Fruit fly (Drosophila melanogaster): ENCODE data around the gene CG18557.

CG18557 gene

dm6 chr2L:2886613-2887537 lies 41.3 kb upstream of the CG18557 start (continued):
- TF ChIP-seq CG11902 (GFP tag; optimal IDR thresholded peaks at IDR 0.05) = no peak
- no peak for TF ChIP-seq cyc (GFP tag; optimal IDR thresholded peaks at IDR 0.05)
- peak; percentile 17 for TF ChIP-seq net (GFP tag; optimal IDR thresholded peaks at IDR 0.05)
- TF ChIP-seq fkh (GFP tag; optimal IDR thresholded peaks at IDR 0.05) = no peak
- TF ChIP-seq Blimp-1 (GFP tag; optimal IDR thresholded peaks at IDR 0.05) = no peak
- TF ChIP-seq CG34406 (GFP tag; optimal IDR thresholded peaks at IDR 0.05) = no peak
- peak; percentile 59 for TF ChIP-seq achi (GFP tag; optimal IDR thresholded peaks at IDR 0.05)
- no peak for TF ChIP-seq Sox15 (GFP tag; optimal IDR thresholded peaks at IDR 0.05)
- TF ChIP-seq Smox (GFP tag; optimal IDR thresholded peaks at IDR 0.05) = no peak
- TF ChIP-seq acj6 (GFP tag; optimal IDR thresholded peaks at IDR 0.05) = no peak

- TF ChIP-seq CG6808 (GFP tag; optimal IDR thresholded peaks at IDR 0.05) (no peak), svp (GFP tag) (peak; percentile 28), Hr4 (GFP tag; optimal IDR thresholded peaks at IDR 0.05) (no peak)
Observed at dm6 chr2L:2886226-2886569, 40.7 kb upstream of the CG18557 start.

dm6 chr2L:2885503-2886225 lies 40.1 kb upstream of the CG18557 start, which contains the start of the genes NTPase and lilli:
NTPase (minus strand) TSS chr2L:2885850.
lilli (plus strand) TSS chr2L:2885929.
- TF ChIP-seq CG15336 (GFP tag; IDR thresholded peaks at IDR 0.05) (0 out of 2 replicates have a peak, but pooled peaks have one; percentile 9), lz (GFP tag; optimal IDR thresholded peaks at IDR 0.05) (peak; percentile 67), pdm3 (GFP tag; optimal IDR thresholded peaks at IDR 0.05) (peak; percentile 57), CG11294 (GFP tag; IDR thresholded peaks at IDR 0.05) (0 out of 2 replicates have a peak, but pooled peaks have one; percentile 10), CG32006 (GFP tag; optimal IDR thresholded peaks at IDR 0.05) (no peak), dac (GFP tag; optimal IDR thresholded peaks at IDR 0.05) (no peak), CG11762 (GFP tag; optimal IDR thresholded peaks at IDR 0.05; ENCODE audit: insufficient read depth) (peak; percentile 55), CG6854 (GFP tag; optimal IDR thresholded peaks at IDR 0.05) (no peak), CG34406 (GFP tag; optimal IDR thresholded peaks at IDR 0.05) (peak; percentile 41), CG8319 (GFP tag; optimal IDR thresholded peaks at IDR 0.05) (peak; percentile 59), Lpt (GFP tag; optimal IDR thresholded peaks at IDR 0.05) (no peak), fd85E (GFP tag; optimal IDR thresholded peaks at IDR 0.05) (peak; percentile 19), ss (GFP tag; optimal IDR thresholded peaks at IDR 0.05) (peak in 1 of 2 experiments; percentile 16), CG6163 (GFP tag; IDR thresholded peaks at IDR 0.05) (peak; percentile 65), net (GFP tag; optimal IDR thresholded peaks at IDR 0.05) (no peak), achi (GFP tag; optimal IDR thresholded peaks at IDR 0.05) (peak; percentile 46), CG6792 (GFP tag; optimal IDR thresholded peaks at IDR 0.05) (peak; percentile 35), CG8119 (GFP tag; IDR thresholded peaks at IDR 0.05) (no peak), Ets96B (tag; optimal IDR thresholded peaks at IDR 0.05) (no peak), CG10669 (GFP tag; optimal IDR thresholded peaks at IDR 0.05) (no peak), Sox102F (GFP tag; optimal IDR thresholded peaks at IDR 0.05) (peak; percentile 68), CG10631 (GFP tag; optimal IDR thresholded peaks at IDR 0.05) (peak; percentile 73), topi (GFP tag; optimal IDR thresholded peaks at IDR 0.05) (peak; percentile 66), CG3919 (GFP tag; optimal IDR thresholded peaks at IDR 0.05) (peak; percentile 69), CG31627 (GFP tag; optimal IDR thresholded peaks at IDR 0.05) (peak; percentile 72), CG9139 (GFP tag; optimal IDR thresholded peaks at IDR 0.05) (no peak), CG7368 (GFP tag; optimal IDR thresholded peaks at IDR 0.05) (peak; percentile 56), acj6 (GFP tag; optimal IDR thresholded peaks at IDR 0.05) (peak; percentile 62), Sox15 (GFP tag; optimal IDR thresholded peaks at IDR 0.05) (peak; percentile 34), OdsH (GFP tag; optimal IDR thresholded peaks at IDR 0.05) (peak; percentile 56), vri (GFP tag; optimal IDR thresholded peaks at IDR 0.05) (peak; percentile 8), dsx (GFP tag; optimal IDR thresholded peaks at IDR 0.05; ENCODE audit: poor library complexity, severe bottlenecking) (peak; percentile 19), Sox14 (GFP tag; optimal IDR thresholded peaks at IDR 0.05) (peak; percentile 10), CG16779 (tag; optimal IDR thresholded peaks at IDR 0.05) (peak; percentile 19), salr (GFP tag; optimal IDR thresholded peaks at IDR 0.05) (peak in 1 of 2 experiments; percentile 64), CG11902 (GFP tag; optimal IDR thresholded peaks at IDR 0.05) (peak; percentile 20), Eip75B (GFP tag; optimal IDR thresholded peaks at IDR 0.05) (peak; percentile 32)
